Worm (Caenorhabditis elegans): Measurements from ENCODE around the gene C44B9.2.

ce11 chrIII:10907678-10908217, 32.5 kb downstream of the C44B9.2 start:
- TF ChIP-seq unc-62 (GFP tag; optimal IDR thresholded peaks at IDR 0.05): no peak
- TF ChIP-seq ztf-11 (tag; optimal IDR thresholded peaks at IDR 0.05): no peak
- no peak for TF ChIP-seq nhr-76 (tag; optimal IDR thresholded peaks at IDR 0.05)
- TF ChIP-seq blmp-1 (tag; optimal IDR thresholded peaks at IDR 0.05): no peak
- TF ChIP-seq pha-4 (tag; optimal IDR thresholded peaks at IDR 0.05): no peak
- TF ChIP-seq unc-39 (tag; optimal IDR thresholded peaks at IDR 0.05): no peak
- TF ChIP-seq sem-2 (GFP tag; optimal IDR thresholded peaks at IDR 0.05): no peak
- no peak for TF ChIP-seq nhr-237 (tag; optimal IDR thresholded peaks at IDR 0.05)
- TF ChIP-seq ces-1 (GFP tag; optimal IDR thresholded peaks at IDR 0.05): no peak
- no peak for TF ChIP-seq elt-3 (tag; optimal IDR thresholded peaks at IDR 0.05)
